Worm (Caenorhabditis elegans) whole organism, early embryonic: ENCODE measurements around the gene ins-22.
"Not testable (repeated sequence)": the region's sequence is repeated elsewhere in the genome, so short reads cannot be mapped to it uniquely, and the experiment has no call there.

Source experiments
- B0310.2 ChIP-seq: sonication (generic microtip); optimal IDR thresholded peaks from 2 replicates; lab custom pipeline; 2016; ENCODE audit warnings: mild to moderate bottlenecking, missing genetic modification characterization, missing compliant biosample characterization
- F13C5.2 ChIP-seq: sonication (generic microtip); optimal IDR thresholded peaks from 2 replicates; lab custom pipeline; 2017; ENCODE audit warnings: mild to moderate bottlenecking, missing genetic modification characterization, inconsistent platforms, missing compliant biosample characterization
- aly-1 ChIP-seq: sonication (generic microtip); optimal IDR thresholded peaks from 2 replicates; lab custom pipeline; 2016; ENCODE audit warnings: missing genetic modification characterization, missing compliant biosample characterization
- ama-1 ChIP-seq: fragments of 150-350 bp; optimal IDR thresholded peaks from 2 replicates; lab custom pipeline; 2014
- ceh-13 ChIP-seq: fragments of 200-800 bp; sonication (Bioruptor generic); optimal IDR thresholded peaks from 2 replicates; lab custom pipeline; 2018; ENCODE audit warnings: mild to moderate bottlenecking, missing genetic modification characterization, missing compliant biosample characterization
- ceh-36 ChIP-seq: sonication (generic microtip); optimal IDR thresholded peaks from 2 replicates; lab custom pipeline; 2016; ENCODE audit warnings: missing genetic modification characterization, inconsistent platforms, missing compliant biosample characterization
- flt-1 ChIP-seq: fragments of 200-800 bp; sonication (Bioruptor generic); IDR thresholded peaks from 2 replicates; pipeline ENCODE4 v1.3.6; 2022; ENCODE audit warnings: missing genetic modification characterization, missing compliant biosample characterization
- hmbx-1 ChIP-seq: sonication (generic microtip); optimal IDR thresholded peaks from 2 replicates; lab custom pipeline; 2016; ENCODE audit warnings: mild to moderate bottlenecking, missing genetic modification characterization, missing compliant biosample characterization
- hmg-4 ChIP-seq: fragments of 200-800 bp; sonication (Bioruptor generic); optimal IDR thresholded peaks from 2 replicates; lab custom pipeline; 2018; ENCODE audit warnings: mild to moderate bottlenecking, missing genetic modification characterization, missing compliant biosample characterization
- hnd-1 ChIP-seq: sonication (generic microtip); optimal IDR thresholded peaks from 2 replicates; lab custom pipeline; 2016; ENCODE audit warnings: missing genetic modification characterization, missing compliant biosample characterization
- scrt-1 ChIP-seq: fragments of 200-800 bp; sonication (Bioruptor generic); IDR thresholded peaks from 2 replicates; pipeline ENCODE4 v1.3.6; 2022; ENCODE audit warnings: missing genetic modification characterization, missing compliant biosample characterization
- tbx-37 ChIP-seq: fragments of 200-800 bp; sonication (Bioruptor generic); conservative IDR thresholded peaks from 2 replicates; pipeline ENCODE4 v1.3.6; 2022; ENCODE audit warnings: missing genetic modification reagents, missing genetic modification characterization, missing compliant biosample characterization

ce11 chrIII:10050321-10050720, 24.2 kb downstream of the ins-22 start, which contains the start of gene T16G12.3:
- TF ChIP-seq ama-1 (lab: Kevin White, UChicago); hnd-1; ceh-36 (tag; lab: Kevin White, UChicago); flt-1 (GFP tag; lab: Robert Waterston, UW); hmg-4 (GFP tag; lab: Kevin White, UChicago); hmbx-1 (tag; lab: Kevin White, UChicago); B0310.2 (tag; lab: Kevin White, UChicago); tbx-37 (GFP tag; lab: Robert Waterston, UW); F13C5.2 (tag; lab: Kevin White, UChicago); aly-1; scrt-1 (GFP tag; lab: Robert Waterston, UW); ceh-13 (GFP tag; lab: Kevin White, UChicago): not testable (repeated sequence)
